Worm (Caenorhabditis elegans): Measurements from ENCODE around the gene ife-1.

DNA sequence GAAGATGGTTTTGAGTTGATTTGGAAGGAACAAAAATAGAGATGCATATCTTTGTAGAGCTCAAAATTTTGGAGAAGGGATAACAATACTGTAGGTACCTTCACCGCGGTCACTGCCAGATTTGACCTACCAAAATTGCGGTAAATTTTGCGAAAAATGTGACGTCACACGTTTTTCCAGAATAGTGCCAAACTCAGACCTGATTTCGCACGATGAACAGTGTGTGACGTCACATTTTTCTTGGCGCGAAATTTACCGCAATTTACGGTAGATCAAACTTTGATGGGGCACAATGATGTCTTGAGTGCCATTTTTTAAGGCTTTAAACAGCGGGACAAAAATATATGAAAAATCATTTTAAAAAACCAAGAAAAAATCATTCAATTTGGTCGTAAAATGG, 14.3 kb upstream of the ife-1 start:
- TF ChIP-seq unc-62 (GFP tag; optimal IDR thresholded peaks at IDR 0.05) (no peak), fos-1 (tag; optimal IDR thresholded peaks at IDR 0.05) (no peak), F13H6.1 (tag; optimal IDR thresholded peaks at IDR 0.05) (no peak), zag-1 (tag; optimal IDR thresholded peaks at IDR 0.05) (no peak), lsy-2 (tag; optimal IDR thresholded peaks at IDR 0.05) (no peak), aly-2 (tag; optimal IDR thresholded peaks at IDR 0.05) (no peak), peb-1 (tag; optimal IDR thresholded peaks at IDR 0.05) (no peak), ama-1 (optimal IDR thresholded peaks at IDR 0.05) (no peak), ztf-11 (tag; optimal IDR thresholded peaks at IDR 0.05) (no peak), nhr-23 (tag; optimal IDR thresholded peaks at IDR 0.05) (no peak)
